In the genomic region with DNA sequence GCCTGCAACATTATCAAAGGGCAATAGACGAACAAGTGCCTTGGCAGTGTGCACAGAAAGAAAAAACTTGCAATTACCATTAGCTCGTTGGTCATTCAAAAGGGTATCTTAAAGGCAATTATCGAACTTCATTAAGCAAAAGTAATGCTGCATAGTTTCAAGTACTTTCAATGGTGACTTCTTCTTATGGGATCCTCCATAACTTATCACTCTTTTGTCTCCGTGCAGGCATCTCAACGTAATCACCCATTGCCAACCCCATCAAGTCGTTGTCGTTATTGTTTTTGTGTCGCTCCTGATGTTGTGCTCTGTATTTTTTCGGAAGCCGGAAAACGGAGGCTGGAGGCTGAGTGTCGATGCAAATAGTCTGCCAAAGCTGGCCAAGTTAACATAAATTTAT, we compare ENCODE assay signal across 3 fruit fly cellular contexts.
TF ChIP-seq lines count a peak whose summit lies in the region.

No protein-coding gene starts in this region.

- TF ChIP-seq CTCF in whole organism, embryonic (GFP tag; optimal IDR thresholded peaks at IDR 0.05; lab: Kevin White, UChicago), result no peak

TF ChIP-seq in whole organism, embryonic, 481 proteins besides CTCF, POLR2A, EP300 and RAD21:
- no peak for TF ChIP-seq tup (GFP tag; optimal IDR thresholded peaks at IDR 0.05; lab: Kevin White, UChicago)
- TF ChIP-seq mam (GFP tag; optimal IDR thresholded peaks at IDR 0.05; lab: Kevin White, UChicago), result no peak
- TF ChIP-seq ranshi (GFP tag; IDR thresholded peaks at IDR 0.05; lab: Robert Waterston, UW), result no peak
- no peak for TF ChIP-seq CG15011 (GFP tag; optimal IDR thresholded peaks at IDR 0.05; lab: Kevin White, UChicago)
- TF ChIP-seq Med (GFP tag; lab: Kevin White, UChicago), result peak; percentile 10
- TF ChIP-seq bsh (GFP tag; optimal IDR thresholded peaks at IDR 0.05; lab: Kevin White, UChicago), result peak in 1 of 2 experiments; percentile 36
- no peak for TF ChIP-seq CG12299 (tag; optimal IDR thresholded peaks at IDR 0.05; lab: Kevin White, UChicago)
- no peak for TF ChIP-seq CG3065 (GFP tag; optimal IDR thresholded peaks at IDR 0.05; lab: Kevin White, UChicago)
- no peak for TF ChIP-seq vvl (GFP tag; IDR thresholded peaks at IDR 0.05; lab: Robert Waterston, UW)
- TF ChIP-seq pfk (GFP tag; optimal IDR thresholded peaks at IDR 0.05; lab: Kevin White, UChicago), result no peak
- TF ChIP-seq CG32532 (GFP tag; IDR thresholded peaks at IDR 0.05; lab: Robert Waterston, UW), result 0 out of 2 replicates have a peak, but pooled peaks have one; percentile 8
- no peak for TF ChIP-seq ash1 (GFP tag; optimal IDR thresholded peaks at IDR 0.05; lab: Kevin White, UChicago)
- TF ChIP-seq phol (tag; optimal IDR thresholded peaks at IDR 0.05; lab: Kevin White, UChicago), result no peak

TF ChIP-seq in whole organism, prepupa, 60 proteins besides CTCF, POLR2A, EP300 and RAD21 (continues in another document):
- TF ChIP-seq dsx (GFP tag; optimal IDR thresholded peaks at IDR 0.05; lab: Kevin White, UChicago; ENCODE audit: poor library complexity, severe bottlenecking), result peak; percentile 18
- TF ChIP-seq CG6163 (GFP tag; IDR thresholded peaks at IDR 0.05; lab: Robert Waterston, UW), result 0 out of 3 replicates have a peak, but pooled peaks have one; percentile 22
- TF ChIP-seq acj6 (GFP tag; optimal IDR thresholded peaks at IDR 0.05; lab: Kevin White, UChicago), result no peak
- TF ChIP-seq ss (GFP tag; optimal IDR thresholded peaks at IDR 0.05; lab: Kevin White, UChicago), result peak in 1 of 2 experiments; percentile 6
- no peak for TF ChIP-seq vri (GFP tag; optimal IDR thresholded peaks at IDR 0.05; lab: Kevin White, UChicago)
- TF ChIP-seq Eip78C (GFP tag; lab: Kevin White, UChicago), result peak; percentile 62
- no peak for TF ChIP-seq CG3919 (GFP tag; optimal IDR thresholded peaks at IDR 0.05; lab: Kevin White, UChicago)
- TF ChIP-seq Sox14 (GFP tag; optimal IDR thresholded peaks at IDR 0.05; lab: Kevin White, UChicago), result no peak
- TF ChIP-seq Hr4 (GFP tag; optimal IDR thresholded peaks at IDR 0.05; lab: Kevin White, UChicago), result no peak
- no peak for TF ChIP-seq CG6854 (GFP tag; optimal IDR thresholded peaks at IDR 0.05; lab: Kevin White, UChicago)
- no peak for TF ChIP-seq Eip75B (GFP tag; optimal IDR thresholded peaks at IDR 0.05; lab: Kevin White, UChicago)
- TF ChIP-seq CG6808 (GFP tag; optimal IDR thresholded peaks at IDR 0.05; lab: Kevin White, UChicago), result no peak
- TF ChIP-seq CG1621 (tag; optimal IDR thresholded peaks at IDR 0.05; lab: Kevin White, UChicago), result no peak
- TF ChIP-seq esn (GFP tag; optimal IDR thresholded peaks at IDR 0.05; lab: Kevin White, UChicago), result no peak
- no peak for TF ChIP-seq CG9139 (GFP tag; optimal IDR thresholded peaks at IDR 0.05; lab: Kevin White, UChicago)
- TF ChIP-seq CG6276 (GFP tag; optimal IDR thresholded peaks at IDR 0.05; lab: Kevin White, UChicago), result no peak
- TF ChIP-seq CG15336 (GFP tag; IDR thresholded peaks at IDR 0.05; lab: Robert Waterston, UW), result no peak
- no peak for TF ChIP-seq CG11294 (GFP tag; IDR thresholded peaks at IDR 0.05; lab: Robert Waterston, UW)
- 0 out of 3 replicates have a peak, but pooled peaks have one; percentile 13 for TF ChIP-seq eg (GFP tag; IDR thresholded peaks at IDR 0.05; lab: Robert Waterston, UW)
- TF ChIP-seq spab (GFP tag; optimal IDR thresholded peaks at IDR 0.05; lab: Kevin White, UChicago), result no peak
- no peak for TF ChIP-seq lz (GFP tag; optimal IDR thresholded peaks at IDR 0.05; lab: Kevin White, UChicago)
- no peak for TF ChIP-seq Lpt (GFP tag; optimal IDR thresholded peaks at IDR 0.05; lab: Kevin White, UChicago)
- no peak for TF ChIP-seq topi (GFP tag; optimal IDR thresholded peaks at IDR 0.05; lab: Kevin White, UChicago)
- no peak for TF ChIP-seq CG7368 (GFP tag; optimal IDR thresholded peaks at IDR 0.05; lab: Kevin White, UChicago)
- no peak for TF ChIP-seq CG6792 (GFP tag; optimal IDR thresholded peaks at IDR 0.05; lab: Kevin White, UChicago)
- TF ChIP-seq CG3032 (tag; optimal IDR thresholded peaks at IDR 0.05; lab: Kevin White, UChicago), result peak; percentile 20
- TF ChIP-seq CG8119 (GFP tag; IDR thresholded peaks at IDR 0.05; lab: Robert Waterston, UW), result no peak
- TF ChIP-seq pdm3 (GFP tag; optimal IDR thresholded peaks at IDR 0.05; lab: Kevin White, UChicago), result peak; percentile 9
- TF ChIP-seq CG11902 (GFP tag; optimal IDR thresholded peaks at IDR 0.05; lab: Kevin White, UChicago), result no peak
- TF ChIP-seq net (GFP tag; optimal IDR thresholded peaks at IDR 0.05; lab: Kevin White, UChicago), result no peak
- no peak for TF ChIP-seq Ets21C (GFP tag; optimal IDR thresholded peaks at IDR 0.05; lab: Kevin White, UChicago)
- no peak for TF ChIP-seq cyc (GFP tag; optimal IDR thresholded peaks at IDR 0.05; lab: Kevin White, UChicago)
- TF ChIP-seq Sox15 (GFP tag; optimal IDR thresholded peaks at IDR 0.05; lab: Kevin White, UChicago), result no peak
- no peak for TF ChIP-seq dac (GFP tag; optimal IDR thresholded peaks at IDR 0.05; lab: Kevin White, UChicago)
- TF ChIP-seq fd59A (GFP tag; optimal IDR thresholded peaks at IDR 0.05; lab: Kevin White, UChicago), result no peak
- no peak for TF ChIP-seq salr (GFP tag; optimal IDR thresholded peaks at IDR 0.05; lab: Kevin White, UChicago)
- peak; percentile 30 for TF ChIP-seq Ets96B (tag; optimal IDR thresholded peaks at IDR 0.05; lab: Kevin White, UChicago)
- TF ChIP-seq CG31627 (GFP tag; optimal IDR thresholded peaks at IDR 0.05; lab: Kevin White, UChicago), result no peak
- TF ChIP-seq CG11762 (GFP tag; optimal IDR thresholded peaks at IDR 0.05; lab: Kevin White, UChicago; ENCODE audit: insufficient read depth), result no peak

TF ChIP-seq in whole organism, pupa, 21 proteins besides CTCF, POLR2A, EP300 and RAD21:
- TF ChIP-seq fd96Ca (GFP tag; IDR thresholded peaks at IDR 0.05; lab: Robert Waterston, UW) (no peak), rn (GFP tag; IDR thresholded peaks at IDR 0.05; lab: Robert Waterston, UW) (no peak), Ets98B (GFP tag; IDR thresholded peaks at IDR 0.05; lab: Robert Waterston, UW) (no peak), CG13204 (GFP tag; optimal IDR thresholded peaks at IDR 0.05; lab: Kevin White, UChicago) (no peak), gl (tag; optimal IDR thresholded peaks at IDR 0.05; lab: Kevin White, UChicago) (no peak), EcR (GFP tag; optimal IDR thresholded peaks at IDR 0.05; lab: Kevin White, UChicago) (peak; percentile 46), CG17806 (tag; optimal IDR thresholded peaks at IDR 0.05; lab: Kevin White, UChicago) (no peak), Pif1A (GFP tag; optimal IDR thresholded peaks at IDR 0.05; lab: Kevin White, UChicago) (no peak), CG34367 (tag; optimal IDR thresholded peaks at IDR 0.05; lab: Kevin White, UChicago) (peak; percentile 21), CG12605 (GFP tag; IDR thresholded peaks at IDR 0.05; lab: Robert Waterston, UW) (no peak), CG8301 (tag; optimal IDR thresholded peaks at IDR 0.05; lab: Kevin White, UChicago) (no peak), CG9948 (tag; optimal IDR thresholded peaks at IDR 0.05; lab: Kevin White, UChicago) (no peak), Pif1B (GFP tag; optimal IDR thresholded peaks at IDR 0.05; lab: Kevin White, UChicago) (no peak), Snoo (tag; optimal IDR thresholded peaks at IDR 0.05; lab: Kevin White, UChicago) (no peak), D1 (tag; optimal IDR thresholded peaks at IDR 0.05; lab: Kevin White, UChicago) (no peak), CG8159 (tag; optimal IDR thresholded peaks at IDR 0.05; lab: Kevin White, UChicago) (peak; percentile 44), CG32121 (GFP tag; IDR thresholded peaks at IDR 0.05; lab: Robert Waterston, UW) (no peak), CG14655 (GFP tag; optimal IDR thresholded peaks at IDR 0.05; lab: Kevin White, UChicago) (no peak), CG15710 (tag; optimal IDR thresholded peaks at IDR 0.05; lab: Kevin White, UChicago) (peak; percentile 39), CG10348 (GFP tag; IDR thresholded peaks at IDR 0.05; lab: Robert Waterston, UW) (no peak), CG4496 (GFP tag; IDR thresholded peaks at IDR 0.05; lab: Robert Waterston, UW) (0 out of 3 replicates have a peak, but pooled peaks have one; percentile 46)
